Fruit fly (Drosophila melanogaster): Measurements from ENCODE around the gene Dip-B.

Dip-B gene

DNA sequence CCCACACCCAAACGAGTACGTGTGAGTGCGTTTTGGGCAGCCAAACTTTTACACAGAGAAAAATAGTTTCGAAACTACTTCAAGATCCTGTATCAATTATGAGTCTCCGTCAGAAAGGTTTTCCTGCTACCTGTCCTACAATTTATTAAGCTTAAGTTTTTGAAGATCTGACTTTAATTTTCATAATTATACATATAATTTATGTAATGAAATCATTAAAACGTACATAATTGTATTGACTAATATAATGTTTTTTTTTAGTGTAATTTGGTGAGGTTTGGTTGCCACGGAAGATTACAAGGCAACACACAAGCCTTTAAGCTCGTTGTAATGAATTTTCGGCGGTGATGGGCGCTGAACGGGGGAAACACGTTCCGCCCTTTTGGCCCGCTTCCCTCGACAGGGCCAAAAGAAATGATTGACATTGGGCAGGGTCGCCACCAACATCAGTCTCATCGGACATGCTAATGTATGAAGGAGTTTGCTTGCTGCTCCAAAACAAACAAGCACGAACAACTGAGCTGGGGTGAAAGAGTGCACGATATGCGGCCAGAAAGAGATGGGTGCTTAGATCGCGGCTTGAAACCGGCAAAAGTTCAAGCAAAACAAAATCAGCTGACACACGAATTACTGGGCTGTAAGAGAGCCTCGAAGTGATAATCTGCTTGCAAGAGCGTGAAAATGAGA lies 12.0 kb downstream of the Dip-B start (continued):
- peak; percentile 25 for TF ChIP-seq HHEX (GFP tag; optimal IDR thresholded peaks at IDR 0.05)
- TF ChIP-seq CG12299 (tag; optimal IDR thresholded peaks at IDR 0.05), result peak; percentile 6
- 0 out of 2 replicates have a peak, but pooled peaks have one; percentile 24 for TF ChIP-seq Nf-YA (GFP tag; IDR thresholded peaks at IDR 0.05)
- no peak for TF ChIP-seq Ravus (GFP tag; IDR thresholded peaks at IDR 0.05)
- peak; percentile 56; the same call in 1 of the 3 replicates for TF ChIP-seq so (GFP tag; IDR thresholded peaks at IDR 0.05)
- no peak for TF ChIP-seq CG3163 (GFP tag; optimal IDR thresholded peaks at IDR 0.05)
- TF ChIP-seq Bteb2 (GFP tag; optimal IDR thresholded peaks at IDR 0.05), result no peak
- peak; percentile 46 for TF ChIP-seq CG1603 (tag; optimal IDR thresholded peaks at IDR 0.05)
- TF ChIP-seq row (GFP tag; IDR thresholded peaks at IDR 0.05), result peak; percentile 67
- TF ChIP-seq Hr78 (GFP tag; optimal IDR thresholded peaks at IDR 0.05), result peak in 1 of 2 experiments; percentile 67
- no peak for TF ChIP-seq dm (GFP tag; optimal IDR thresholded peaks at IDR 0.05)
- TF ChIP-seq CG8388 (GFP tag; optimal IDR thresholded peaks at IDR 0.05), result peak; percentile 86
- TF ChIP-seq GATAe (GFP tag; conservative IDR thresholded peaks at IDR 0.05), result no peak
- TF ChIP-seq Taf1 (GFP tag; IDR thresholded peaks at IDR 0.05), result no peak
- TF ChIP-seq CG16815 (GFP tag; optimal IDR thresholded peaks at IDR 0.05), result peak; percentile 14
- TF ChIP-seq CG12155 (GFP tag; optimal IDR thresholded peaks at IDR 0.05), result peak; percentile 46
- peak; percentile 61 for TF ChIP-seq onecut (GFP tag; IDR thresholded peaks at IDR 0.05)
- TF ChIP-seq Oli (tag; optimal IDR thresholded peaks at IDR 0.05), result peak; percentile 84
- TF ChIP-seq cato (GFP tag; optimal IDR thresholded peaks at IDR 0.05; ENCODE audit: borderline replicate concordance), result peak; percentile 56
- no peak for TF ChIP-seq CG12769 (tag; optimal IDR thresholded peaks at IDR 0.05)
- peak; percentile 64 for TF ChIP-seq CG10267 (tag; optimal IDR thresholded peaks at IDR 0.05)
- TF ChIP-seq kah (GFP tag; optimal IDR thresholded peaks at IDR 0.05), result peak; percentile 13
- peak; percentile 42; the same call in 2 of the 3 replicates for TF ChIP-seq CG34422 (GFP tag; IDR thresholded peaks at IDR 0.05)
- peak; percentile 18 for TF ChIP-seq CG8944 (GFP tag; optimal IDR thresholded peaks at IDR 0.05)
- TF ChIP-seq CG4424 (GFP tag; optimal IDR thresholded peaks at IDR 0.05), result peak; percentile 76
- TF ChIP-seq psq (GFP tag; optimal IDR thresholded peaks at IDR 0.05), result peak; percentile 19
- no peak for TF ChIP-seq fd102C (GFP tag; optimal IDR thresholded peaks at IDR 0.05)
- TF ChIP-seq Ets65A (GFP tag), result peak; percentile 17
- TF ChIP-seq CG5245 (GFP tag; optimal IDR thresholded peaks at IDR 0.05), result peak; percentile 30
- peak; percentile 92 for TF ChIP-seq CG5180 (GFP tag; optimal IDR thresholded peaks at IDR 0.05)
- TF ChIP-seq CG11085 (GFP tag; IDR thresholded peaks at IDR 0.05), result no peak
- peak; percentile 78 for TF ChIP-seq CG13424 (tag; optimal IDR thresholded peaks at IDR 0.05)
- no peak for TF ChIP-seq ato (GFP tag; IDR thresholded peaks at IDR 0.05; ENCODE audit: partially characterized antibody)
- TF ChIP-seq CG7556 (GFP tag; optimal IDR thresholded peaks at IDR 0.05), result peak; percentile 71
- TF ChIP-seq CG7839 (tag; optimal IDR thresholded peaks at IDR 0.05), result peak; percentile 71
- TF ChIP-seq Asciz (GFP tag; optimal IDR thresholded peaks at IDR 0.05), result peak; percentile 57
- TF ChIP-seq vfl (GFP tag; optimal IDR thresholded peaks at IDR 0.05), result no peak
- TF ChIP-seq oc (tag; optimal IDR thresholded peaks at IDR 0.05), result peak; percentile 71
- no peak for TF ChIP-seq sc (optimal IDR thresholded peaks at IDR 0.05)
- peak; percentile 78 for TF ChIP-seq sc (GFP tag; optimal IDR thresholded peaks at IDR 0.05)
- no peak for TF ChIP-seq CG32532 (GFP tag; IDR thresholded peaks at IDR 0.05)
- TF ChIP-seq sens-2 (GFP tag; IDR thresholded peaks at IDR 0.05), result no peak
- TF ChIP-seq CG32767 (GFP tag; IDR thresholded peaks at IDR 0.05), result peak; percentile 51; the same call in 1 of the 2 replicates
- peak; percentile 85 for TF ChIP-seq CG10979 (tag; optimal IDR thresholded peaks at IDR 0.05)
- TF ChIP-seq Fer3 (tag; optimal IDR thresholded peaks at IDR 0.05), result peak; percentile 12
- peak; percentile 40 for TF ChIP-seq Six4 (GFP tag; optimal IDR thresholded peaks at IDR 0.05)
- TF ChIP-seq CG18476 (GFP tag; optimal IDR thresholded peaks at IDR 0.05), result peak; percentile 4
- TF ChIP-seq sim (GFP tag; IDR thresholded peaks at IDR 0.05), result no peak
- peak; percentile 65; the same call in 1 of the 3 replicates for TF ChIP-seq ken (GFP tag; IDR thresholded peaks at IDR 0.05)
- peak; percentile 36 for TF ChIP-seq tio (GFP tag; optimal IDR thresholded peaks at IDR 0.05)

All from whole organism, embryonic.